Worm (Caenorhabditis elegans): Measurements from ENCODE around the gene alh-3.
A peak's percentile ranks its signal among the peaks of the same experiment; 100 is the strongest.

alh-3 gene

DNA sequence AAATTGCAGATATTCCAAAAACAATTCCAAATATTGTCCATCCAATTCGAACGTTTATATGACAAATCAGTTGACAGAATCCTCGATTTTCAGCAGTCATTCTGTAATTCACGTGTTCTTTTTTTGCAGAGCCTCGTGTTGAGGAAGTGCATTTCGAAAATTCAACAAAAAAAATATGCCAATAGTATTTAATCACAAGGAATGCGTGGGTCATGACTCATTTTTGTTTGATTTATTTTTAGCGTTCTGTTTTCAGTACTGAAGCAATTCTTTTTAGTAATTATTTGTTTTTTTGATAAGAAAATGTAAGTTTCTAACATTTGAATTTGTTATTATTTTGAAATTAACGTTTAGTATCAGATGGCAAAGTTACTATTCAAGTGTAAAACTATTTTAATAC lies 8.5 kb downstream of the alh-3 start, which contains the start of gene hrg-4:
TSS of gene hrg-4 (minus strand) at position 101 of the 400 bp plus-strand sequence.
- TF ChIP-seq Y53G8AR.9 (GFP tag; conservative IDR thresholded peaks at IDR 0.05) (no peak), tbx-9 (tag; optimal IDR thresholded peaks at IDR 0.05; ENCODE audit: borderline replicate concordance) (no peak), madf-3 (GFP tag; IDR thresholded peaks at IDR 0.05) (no peak), unc-130 (GFP tag; optimal IDR thresholded peaks at IDR 0.05) (no peak), nhr-120 (GFP tag; IDR thresholded peaks at IDR 0.05) (no peak), attf-3 (GFP tag; conservative IDR thresholded peaks at IDR 0.05) (no peak), akir-1 (GFP tag; optimal IDR thresholded peaks at IDR 0.05) (no peak), mel-28 (tag; optimal IDR thresholded peaks at IDR 0.05; ENCODE audit: borderline replicate concordance) (no peak), ZK185.1 (tag; optimal IDR thresholded peaks at IDR 0.05; ENCODE audit: poor library complexity, severe bottlenecking) (no peak), tbp1 (GFP tag; optimal IDR thresholded peaks at IDR 0.05) (no peak), nfyb-1 (GFP tag; IDR thresholded peaks at IDR 0.05) (no peak), ama-1 (optimal IDR thresholded peaks at IDR 0.05) (no peak), ama-1 (GFP tag; optimal IDR thresholded peaks at IDR 0.05) (no peak), aptf-3 (GFP tag; IDR thresholded peaks at IDR 0.05) (no peak), lin-40 (tag; optimal IDR thresholded peaks at IDR 0.05) (no peak), xnd-1 (tag; optimal IDR thresholded peaks at IDR 0.05) (no peak), madf-10 (tag; optimal IDR thresholded peaks at IDR 0.05) (no peak), Y53F4B.3 (GFP tag; IDR thresholded peaks at IDR 0.05) (no peak), ztf-3 (GFP tag; optimal IDR thresholded peaks at IDR 0.05) (no peak)

DNA sequence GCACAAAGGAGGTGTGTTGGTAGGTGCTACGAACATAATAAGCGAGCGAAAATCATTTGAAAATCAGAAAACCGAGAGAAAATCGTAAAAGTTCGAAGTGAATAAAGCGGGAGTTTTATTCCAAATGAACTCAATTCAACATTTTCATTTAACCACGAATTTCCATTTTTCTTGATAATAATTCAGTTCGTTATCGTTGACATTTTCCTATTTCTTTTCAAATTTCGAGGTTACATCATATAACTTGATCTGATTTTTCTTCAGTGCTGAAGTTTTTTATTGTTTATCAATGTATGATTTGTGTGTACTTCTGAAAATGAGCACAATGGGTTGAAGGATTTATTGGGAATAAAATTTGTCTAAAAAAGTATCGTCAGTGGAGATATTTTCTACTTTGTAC lies 9.2 kb downstream of the alh-3 start:
- TF ChIP-seq nhr-80 (tag; optimal IDR thresholded peaks at IDR 0.05) (peak; percentile 87), F52B5.7 (tag; optimal IDR thresholded peaks at IDR 0.05) (no peak)

DNA sequence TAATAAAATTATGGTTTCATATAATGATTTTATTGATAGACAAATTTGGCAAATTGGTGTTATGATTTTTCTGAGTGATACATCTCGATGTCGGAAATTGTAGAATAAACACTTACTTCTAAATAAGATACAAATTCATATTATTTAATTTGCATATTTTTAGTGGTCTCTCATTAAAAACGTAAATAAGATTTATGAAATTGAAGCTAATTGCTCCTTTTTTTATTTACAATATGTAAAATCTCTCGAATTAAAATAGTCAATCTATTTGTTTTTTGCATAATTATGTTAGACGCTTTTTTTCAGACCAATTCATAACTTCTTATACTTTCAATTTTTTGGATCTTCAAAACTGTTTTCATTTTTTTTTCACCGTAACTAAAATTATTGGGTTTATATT lies 9.9 kb downstream of the alh-3 start, which contains the start of gene hrg-6:
TSS of gene hrg-6 (plus strand) at position 301 of the 400 bp plus-strand sequence.
- TF ChIP-seq nhr-120 (GFP tag; IDR thresholded peaks at IDR 0.05) (no peak), cebp-1 (GFP tag; IDR thresholded peaks at IDR 0.05) (no peak), cebp-1 (tag; optimal IDR thresholded peaks at IDR 0.05) (no peak), F57A8.1 (GFP tag; optimal IDR thresholded peaks at IDR 0.05) (no peak), lin-40 (tag; optimal IDR thresholded peaks at IDR 0.05) (no peak), let-607 (tag; optimal IDR thresholded peaks at IDR 0.05) (no peak), dox-1 (GFP tag; IDR thresholded peaks at IDR 0.05) (no peak), snpc-1.1 (tag; optimal IDR thresholded peaks at IDR 0.05; ENCODE audit: insufficient read depth) (no peak), egrh-3 (GFP tag; IDR thresholded peaks at IDR 0.05) (no peak), zfh-2 (GFP tag; conservative IDR thresholded peaks at IDR 0.05) (no peak), attf-6 (GFP tag; IDR thresholded peaks at IDR 0.05) (no peak), lsl-1 (GFP tag; optimal IDR thresholded peaks at IDR 0.05) (no peak), ccch-3 (GFP tag; optimal IDR thresholded peaks at IDR 0.05) (no peak), hmg-20 (GFP tag; IDR thresholded peaks at IDR 0.05) (no peak), ztf-6 (GFP tag; IDR thresholded peaks at IDR 0.05) (no peak), B0035.1 (tag; optimal IDR thresholded peaks at IDR 0.05) (no peak)

ce11 chrIV:11036222-11036621 lies 13.8 kb downstream of the alh-3 start, which contains the start of gene fkb-1:
Gene fkb-1, plus strand, starts transcription at chrIV:11036582.
- TF ChIP-seq somi-1 (GFP tag; optimal IDR thresholded peaks at IDR 0.05) (no peak), mxl-1 (tag; optimal IDR thresholded peaks at IDR 0.05) (no peak), ztf-18 (tag; optimal IDR thresholded peaks at IDR 0.05) (peak; percentile 91), ceh-40 (GFP tag; IDR thresholded peaks at IDR 0.05) (no peak), T26A5.8 (tag; optimal IDR thresholded peaks at IDR 0.05) (no peak), lin-54 (GFP tag; optimal IDR thresholded peaks at IDR 0.05) (peak; percentile 20), lsl-1 (GFP tag; optimal IDR thresholded peaks at IDR 0.05) (peak; percentile 20), lin-26 (GFP tag; IDR thresholded peaks at IDR 0.05) (no peak), K11D2.4 (GFP tag; IDR thresholded peaks at IDR 0.05) (no peak), lin-40 (tag; optimal IDR thresholded peaks at IDR 0.05) (peak; percentile 56), ceh-27 (GFP tag; optimal IDR thresholded peaks at IDR 0.05) (no peak), F10E7.11 (tag; optimal IDR thresholded peaks at IDR 0.05) (no peak), F23B12.7 (tag; optimal IDR thresholded peaks at IDR 0.05; ENCODE audit: insufficient read depth) (no peak), madf-3 (GFP tag; IDR thresholded peaks at IDR 0.05) (no peak)

Measured in whole organism, young adult.